Comparison of ENCODE assay signal across 1 fruit fly cellular context in genomic region chr2L:19181153-19181892, dm6.
TF ChIP-seq lines count a peak whose summit lies in the region.

TSS of gene CG17568 (minus strand) at chr2L:19181702.

TF ChIP-seq in whole organism, embryonic, 481 proteins besides CTCF, POLR2A, EP300 and RAD21 (continued from another document):
- TF ChIP-seq Vsx1 (GFP tag; optimal IDR thresholded peaks at IDR 0.05; lab: Kevin White, UChicago) (no peak), YL-1 (GFP tag; optimal IDR thresholded peaks at IDR 0.05; lab: Kevin White, UChicago) (peak; percentile 42), Antp (GFP tag; optimal IDR thresholded peaks at IDR 0.05; lab: Kevin White, UChicago) (no peak), amos (GFP tag; IDR thresholded peaks at IDR 0.05; lab: Robert Waterston, UW; ENCODE audit: partially characterized antibody) (no peak), nerfin-1 (tag; optimal IDR thresholded peaks at IDR 0.05; lab: Kevin White, UChicago) (no peak), Lhr (GFP tag; optimal IDR thresholded peaks at IDR 0.05; lab: Kevin White, UChicago) (peak; percentile 25), CG4328 (GFP tag; optimal IDR thresholded peaks at IDR 0.05; lab: Kevin White, UChicago) (no peak), CG11085 (GFP tag; IDR thresholded peaks at IDR 0.05; lab: Robert Waterston, UW) (no peak), CG9215 (GFP tag; IDR thresholded peaks at IDR 0.05; lab: Robert Waterston, UW) (no peak), fu2 (GFP tag; optimal IDR thresholded peaks at IDR 0.05; lab: Kevin White, UChicago) (no peak), CG15073 (GFP tag; optimal IDR thresholded peaks at IDR 0.05; lab: Kevin White, UChicago) (no peak), jumu (GFP tag; optimal IDR thresholded peaks at IDR 0.05; lab: Kevin White, UChicago) (no peak), Ets97D (GFP tag; optimal IDR thresholded peaks at IDR 0.05; lab: Kevin White, UChicago) (peak; percentile 45), Asciz (GFP tag; optimal IDR thresholded peaks at IDR 0.05; lab: Kevin White, UChicago) (no peak), crol (GFP tag; IDR thresholded peaks at IDR 0.05; lab: Robert Waterston, UW) (no peak), kni (GFP tag; optimal IDR thresholded peaks at IDR 0.05; lab: Kevin White, UChicago) (no peak), az2 (GFP tag; optimal IDR thresholded peaks at IDR 0.05; lab: Kevin White, UChicago) (peak; percentile 6), E2f2 (GFP tag; IDR thresholded peaks at IDR 0.05; lab: Robert Waterston, UW) (no peak), fd3F (GFP tag; optimal IDR thresholded peaks at IDR 0.05; lab: Kevin White, UChicago) (no peak), D19A (tag; optimal IDR thresholded peaks at IDR 0.05; lab: Kevin White, UChicago) (no peak), CG4424 (GFP tag; optimal IDR thresholded peaks at IDR 0.05; lab: Kevin White, UChicago) (peak; percentile 25), CG2199 (GFP tag; IDR thresholded peaks at IDR 0.05; lab: Robert Waterston, UW) (no peak), CG4730 (GFP tag; IDR thresholded peaks at IDR 0.05; lab: Robert Waterston, UW) (no peak), CG6791 (GFP tag; IDR thresholded peaks at IDR 0.05; lab: Robert Waterston, UW; ENCODE audit: partially characterized antibody) (no peak), sens (GFP tag; lab: Kevin White, UChicago) (peak; percentile 85), Bgb (GFP tag; IDR thresholded peaks at IDR 0.05; lab: Robert Waterston, UW; ENCODE audit: partially characterized antibody) (no peak), unc-4 (GFP tag; IDR thresholded peaks at IDR 0.05; lab: Robert Waterston, UW; ENCODE audit: partially characterized antibody) (no peak), ttk (GFP tag; IDR thresholded peaks at IDR 0.05; lab: Robert Waterston, UW) (no peak), peb (GFP tag; IDR thresholded peaks at IDR 0.05; lab: Robert Waterston, UW) (no peak), CG12744 (GFP tag; optimal IDR thresholded peaks at IDR 0.05; lab: Kevin White, UChicago) (no peak), repo (GFP tag; optimal IDR thresholded peaks at IDR 0.05; lab: Kevin White, UChicago) (no peak), CG11695 (GFP tag; IDR thresholded peaks at IDR 0.05; lab: Robert Waterston, UW) (no peak), CG7928 (GFP tag; optimal IDR thresholded peaks at IDR 0.05; lab: Kevin White, UChicago) (no peak), CG6654 (GFP tag; optimal IDR thresholded peaks at IDR 0.05; lab: Kevin White, UChicago) (no peak), CG5245 (GFP tag; optimal IDR thresholded peaks at IDR 0.05; lab: Kevin White, UChicago) (no peak), z (GFP tag; IDR thresholded peaks at IDR 0.05; lab: Robert Waterston, UW) (no peak), Poxn (GFP tag; IDR thresholded peaks at IDR 0.05; lab: Robert Waterston, UW) (no peak), sqz (GFP tag; optimal IDR thresholded peaks at IDR 0.05; lab: Kevin White, UChicago) (no peak), Meics (GFP tag; optimal IDR thresholded peaks at IDR 0.05; lab: Kevin White, UChicago) (no peak), CG4854 (GFP tag; optimal IDR thresholded peaks at IDR 0.05; lab: Kevin White, UChicago) (no peak), CkIIα-i1 (GFP tag; IDR thresholded peaks at IDR 0.05; lab: Robert Waterston, UW) (no peak), Lim3 (GFP tag; IDR thresholded peaks at IDR 0.05; lab: Robert Waterston, UW) (no peak), sd (tag; optimal IDR thresholded peaks at IDR 0.05; lab: Kevin White, UChicago) (no peak), CG9437 (GFP tag; optimal IDR thresholded peaks at IDR 0.05; lab: Kevin White, UChicago) (no peak), bsh (GFP tag; optimal IDR thresholded peaks at IDR 0.05; lab: Kevin White, UChicago) (no peak), pzg (GFP tag; optimal IDR thresholded peaks at IDR 0.05; lab: Kevin White, UChicago) (peak; percentile 54), Nf-YA (GFP tag; IDR thresholded peaks at IDR 0.05; lab: Robert Waterston, UW) (no peak), NfI (GFP tag; optimal IDR thresholded peaks at IDR 0.05; lab: Kevin White, UChicago) (no peak), CG17385 (GFP tag; optimal IDR thresholded peaks at IDR 0.05; lab: Kevin White, UChicago) (no peak), zen2 (GFP tag; IDR thresholded peaks at IDR 0.05; lab: Robert Waterston, UW; ENCODE audit: partially characterized antibody) (no peak), CG18262 (tag; optimal IDR thresholded peaks at IDR 0.05; lab: Kevin White, UChicago) (peak; percentile 14), pita (GFP tag; optimal IDR thresholded peaks at IDR 0.05; lab: Kevin White, UChicago) (no peak), Deaf1 (tag; optimal IDR thresholded peaks at IDR 0.05; lab: Kevin White, UChicago) (no peak), CG12236 (GFP tag; optimal IDR thresholded peaks at IDR 0.05; lab: Kevin White, UChicago) (no peak), cato (GFP tag; optimal IDR thresholded peaks at IDR 0.05; lab: Kevin White, UChicago; ENCODE audit: borderline replicate concordance) (no peak), rib (GFP tag; IDR thresholded peaks at IDR 0.05; lab: Robert Waterston, UW) (no peak), slbo (GFP tag; IDR thresholded peaks at IDR 0.05; lab: Robert Waterston, UW) (no peak), Doc2 (GFP tag; IDR thresholded peaks at IDR 0.05; lab: Robert Waterston, UW) (no peak), wdn (GFP tag; IDR thresholded peaks at IDR 0.05; lab: Robert Waterston, UW) (no peak), pan (optimal IDR thresholded peaks at IDR 0.05; lab: Kevin White, UChicago) (no peak), pan (GFP tag; optimal IDR thresholded peaks at IDR 0.05 in 1 of 2, IDR thresholded peaks at IDR 0.05 in 1 of 2) (no peak), CG15601 (tag; optimal IDR thresholded peaks at IDR 0.05; lab: Kevin White, UChicago) (peak; percentile 14), scrt (GFP tag; optimal IDR thresholded peaks at IDR 0.05; lab: Kevin White, UChicago) (no peak), tgo (GFP tag; IDR thresholded peaks at IDR 0.05; lab: Robert Waterston, UW) (no peak), jigr1 (GFP tag; IDR thresholded peaks at IDR 0.05; lab: Robert Waterston, UW) (no peak), row (GFP tag; IDR thresholded peaks at IDR 0.05; lab: Robert Waterston, UW) (no peak; the same call in 2 of the 3 replicates), CG11504 (tag; optimal IDR thresholded peaks at IDR 0.05; lab: Kevin White, UChicago) (no peak), Sry-δ (GFP tag; optimal IDR thresholded peaks at IDR 0.05; lab: Kevin White, UChicago) (no peak), CG30403 (GFP tag; optimal IDR thresholded peaks at IDR 0.05; lab: Kevin White, UChicago) (no peak), ash1 (GFP tag; optimal IDR thresholded peaks at IDR 0.05; lab: Kevin White, UChicago) (no peak), CG3726 (GFP tag; IDR thresholded peaks at IDR 0.05; lab: Robert Waterston, UW) (no peak), CG2712 (tag; optimal IDR thresholded peaks at IDR 0.05; lab: Kevin White, UChicago) (no peak), zfh1 (GFP tag; IDR thresholded peaks at IDR 0.05; lab: Robert Waterston, UW) (no peak), CG9797 (GFP tag; optimal IDR thresholded peaks at IDR 0.05; lab: Kevin White, UChicago) (peak; percentile 67), aop (GFP tag; IDR thresholded peaks at IDR 0.05; lab: Robert Waterston, UW) (no peak), Dref (GFP tag; IDR thresholded peaks at IDR 0.05; lab: Robert Waterston, UW) (no peak), bab2 (GFP tag; optimal IDR thresholded peaks at IDR 0.05; lab: Kevin White, UChicago) (peak; percentile 6), croc (GFP tag; conservative IDR thresholded peaks at IDR 0.05; lab: Robert Waterston, UW) (no peak), BtbVII (GFP tag; optimal IDR thresholded peaks at IDR 0.05; lab: Kevin White, UChicago) (no peak), PHDP (tag; optimal IDR thresholded peaks at IDR 0.05; lab: Kevin White, UChicago) (no peak), ham (GFP tag; IDR thresholded peaks at IDR 0.05; lab: Robert Waterston, UW) (no peak), CG17328 (GFP tag; IDR thresholded peaks at IDR 0.05; lab: Robert Waterston, UW) (no peak), al (GFP tag; IDR thresholded peaks at IDR 0.05; lab: Robert Waterston, UW) (no peak), CG17359 (tag; optimal IDR thresholded peaks at IDR 0.05; lab: Kevin White, UChicago) (no peak), eve (GFP tag; optimal IDR thresholded peaks at IDR 0.05; lab: Kevin White, UChicago) (no peak), Camta (GFP tag; optimal IDR thresholded peaks at IDR 0.05; lab: Kevin White, UChicago) (no peak), CG12219 (GFP tag; optimal IDR thresholded peaks at IDR 0.05; lab: Kevin White, UChicago) (no peak), Hr78 (GFP tag; optimal IDR thresholded peaks at IDR 0.05; lab: Kevin White, UChicago) (no peak), Taf1 (GFP tag; IDR thresholded peaks at IDR 0.05; lab: Robert Waterston, UW) (no peak), bcd (GFP tag; optimal IDR thresholded peaks at IDR 0.05; lab: Kevin White, UChicago) (no peak), CG14965 (GFP tag; optimal IDR thresholded peaks at IDR 0.05; lab: Kevin White, UChicago; ENCODE audit: borderline replicate concordance) (no peak), Max (GFP tag; optimal IDR thresholded peaks at IDR 0.05; lab: Kevin White, UChicago) (no peak), NK7.1 (GFP tag; optimal IDR thresholded peaks at IDR 0.05; lab: Kevin White, UChicago) (no peak), CG10321 (GFP tag; IDR thresholded peaks at IDR 0.05; lab: Robert Waterston, UW) (no peak), Myb (GFP tag; optimal IDR thresholded peaks at IDR 0.05; lab: Kevin White, UChicago) (peak; percentile 81), MESR4 (GFP tag; optimal IDR thresholded peaks at IDR 0.05; lab: Kevin White, UChicago) (peak; percentile 75), slp2 (GFP tag; optimal IDR thresholded peaks at IDR 0.05; lab: Kevin White, UChicago) (no peak), CG4360 (GFP tag; IDR thresholded peaks at IDR 0.05; lab: Robert Waterston, UW) (no peak), Atf3 (GFP tag; optimal IDR thresholded peaks at IDR 0.05; lab: Kevin White, UChicago) (no peak), fd102C (GFP tag; optimal IDR thresholded peaks at IDR 0.05; lab: Kevin White, UChicago) (no peak), run (tag; optimal IDR thresholded peaks at IDR 0.05; lab: Kevin White, UChicago) (no peak)
